Fruit fly (Drosophila melanogaster) S2 (cell line): ENCODE data around the gene Akap200.

Experiments used
- CG8478 ChIP-seq: fragments of >200 bp; optimal IDR thresholded peaks from 2 replicates; lab custom pipeline; 2018
- CTCF ChIP-seq, 2 experiments: fragments of >200 bp; optimal IDR thresholded peaks; 2 replicates each; lab custom pipeline; 2018

- TF ChIP-seq CG8478 (lab: Kevin White, UChicago): no peak
- TF ChIP-seq CTCF (optimal IDR thresholded peaks at IDR 0.05; lab: Kevin White, UChicago): no peak
These were observed 1.0 kb downstream of the Akap200 start for dm6 chr2L:8416350-8417046.
